Worm (Caenorhabditis elegans) whole organism, young adult: ENCODE results near the gene R06B10.7.

Experiments
- C17E4.6 ChIP-seq: fragments of 200-800 bp; sonication (Bioruptor generic); IDR thresholded peaks from 2 replicates; pipeline ENCODE4 v1.3.6; 2022; ENCODE audit warnings: missing genetic modification reagents, missing genetic modification characterization, missing compliant biosample characterization
- F33H1.4 ChIP-seq: fragments of 200-800 bp; sonication (Bioruptor generic); IDR thresholded peaks from 2 replicates; pipeline ENCODE4 v1.3.6; 2022; ENCODE audit warnings: missing genetic modification reagents, missing genetic modification characterization, missing compliant biosample characterization
- F55B11.4 ChIP-seq: sonication (generic microtip); optimal IDR thresholded peaks from 2 replicates; lab custom pipeline; 2016; ENCODE audit warnings: missing compliant biosample characterization, missing genetic modification characterization, borderline replicate concordance; ENCODE audit not compliant: insufficient read depth
- K11D2.4 ChIP-seq: fragments of 200-800 bp; sonication (Bioruptor generic); IDR thresholded peaks from 2 replicates; pipeline ENCODE4 v1.3.6; 2022; ENCODE audit warnings: missing genetic modification reagents, missing genetic modification characterization, missing compliant biosample characterization
- K12H6.12 ChIP-seq: fragments of 200-800 bp; sonication (Bioruptor generic); optimal IDR thresholded peaks from 2 replicates; lab custom pipeline; 2018; ENCODE audit warnings: mild to moderate bottlenecking, missing genetic modification characterization, missing compliant biosample characterization
- T07F8.4 ChIP-seq: sonication (generic microtip); optimal IDR thresholded peaks from 2 replicates; lab custom pipeline; 2016; ENCODE audit warnings: mild to moderate bottlenecking, missing genetic modification characterization, moderate library complexity, missing compliant biosample characterization
- Y53F4B.3 ChIP-seq: fragments of 200-800 bp; sonication (Bioruptor generic); IDR thresholded peaks from 2 replicates; pipeline ENCODE4 v1.3.6; 2022; ENCODE audit warnings: missing genetic modification reagents, missing genetic modification characterization, missing compliant biosample characterization
- ZK185.1 ChIP-seq: sonication (generic microtip); optimal IDR thresholded peaks from 2 replicates; lab custom pipeline; 2016; ENCODE audit warnings: mild to moderate bottlenecking, missing genetic modification characterization, missing compliant biosample characterization; ENCODE audit not compliant: poor library complexity, severe bottlenecking
- akir-1 ChIP-seq: fragments of 200-800 bp; sonication (Bioruptor generic); optimal IDR thresholded peaks from 2 replicates; lab custom pipeline; 2018; ENCODE audit warnings: mild to moderate bottlenecking, missing genetic modification characterization, moderate library complexity, missing compliant biosample characterization
- bed-1 ChIP-seq: fragments of 200-800 bp; sonication (Bioruptor generic); IDR thresholded peaks from 2 replicates; pipeline ENCODE4 v1.3.6; 2022; ENCODE audit warnings: missing genetic modification reagents, missing genetic modification characterization, missing compliant biosample characterization
- ccch-3 ChIP-seq: fragments of 200-800 bp; sonication (Bioruptor generic); optimal IDR thresholded peaks from 2 replicates; lab custom pipeline; 2018; ENCODE audit warnings: mild to moderate bottlenecking, missing genetic modification characterization, missing compliant biosample characterization
- cebp-1 ChIP-seq, 2 experiments: fragments of 200-800 bp in 1 of 2; sonication (Bioruptor generic) in 1 of 2; sonication (generic microtip) in 1 of 2; IDR thresholded peaks in 1 of 2; optimal IDR thresholded peaks in 1 of 2; 2 replicates each; pipeline versions ENCODE4 v1.3.6 to Lab custom; 2017 to 2022; ENCODE audit warnings: missing compliant biosample characterization in 2 of 2, missing genetic modification characterization in 2 of 2, mild to moderate bottlenecking in 1 of 2, missing genetic modification reagents in 1 of 2, moderate library complexity in 1 of 2
- ceh-100 ChIP-seq: fragments of 200-800 bp; sonication (Bioruptor generic); IDR thresholded peaks from 2 replicates; pipeline ENCODE4 v1.3.6; 2022; ENCODE audit warnings: missing genetic modification reagents, missing genetic modification characterization, missing compliant biosample characterization
- gei-17 ChIP-seq: fragments of 200-800 bp; sonication (Bioruptor generic); optimal IDR thresholded peaks from 2 replicates; lab custom pipeline; 2018; ENCODE audit warnings: mild to moderate bottlenecking, missing genetic modification characterization, missing compliant biosample characterization
- hmg-1.2 ChIP-seq: fragments of 200-800 bp; sonication (Bioruptor generic); IDR thresholded peaks from 2 replicates; pipeline ENCODE4 v1.3.6; 2022; ENCODE audit warnings: missing genetic modification reagents, missing genetic modification characterization, missing compliant biosample characterization
- let-526 ChIP-seq: fragments of 200-800 bp; sonication (Bioruptor generic); IDR thresholded peaks from 2 replicates; pipeline ENCODE4 v1.3.6; 2022; ENCODE audit warnings: missing genetic modification reagents, missing genetic modification characterization, missing compliant biosample characterization
- lsy-27 ChIP-seq: sonication (generic microtip); optimal IDR thresholded peaks from 2 replicates; lab custom pipeline; 2017; ENCODE audit warnings: missing genetic modification characterization, mild to moderate bottlenecking, missing compliant biosample characterization, antibody characterized with exemption, missing genotype, borderline replicate concordance; ENCODE audit not compliant: insufficient read depth
- madf-3 ChIP-seq: fragments of 200-800 bp; sonication (Bioruptor generic); IDR thresholded peaks from 2 replicates; pipeline ENCODE4 v1.3.6; 2022; ENCODE audit warnings: missing genetic modification reagents, missing genetic modification characterization, missing compliant biosample characterization
- mel-28 ChIP-seq: sonication (generic microtip); optimal IDR thresholded peaks from 2 replicates; lab custom pipeline; 2016; ENCODE audit warnings: borderline replicate concordance, mild to moderate bottlenecking, missing genetic modification characterization, missing compliant biosample characterization
- mes-4 ChIP-seq: sonication (generic microtip); optimal IDR thresholded peaks from 2 replicates; lab custom pipeline; 2016; ENCODE audit warnings: missing genotype, missing genetic modification characterization, missing compliant biosample characterization
- mxl-1 ChIP-seq: sonication (generic microtip); optimal IDR thresholded peaks from 2 replicates; lab custom pipeline; 2016; ENCODE audit warnings: missing genetic modification characterization, missing compliant biosample characterization
- nhr-120 ChIP-seq: fragments of 200-800 bp; sonication (Bioruptor generic); IDR thresholded peaks from 2 replicates; pipeline ENCODE4 v1.3.6; 2022; ENCODE audit warnings: missing genetic modification characterization, missing compliant biosample characterization
- nhr-80 ChIP-seq: sonication (generic microtip); optimal IDR thresholded peaks from 2 replicates; lab custom pipeline; 2016; ENCODE audit warnings: missing genetic modification characterization, missing compliant biosample characterization
- rcor-1 ChIP-seq: fragments of 200-800 bp; sonication (Bioruptor generic); IDR thresholded peaks from 2 replicates; pipeline ENCODE4 v1.3.6; 2022; ENCODE audit warnings: missing genetic modification reagents, missing genetic modification characterization, missing compliant biosample characterization
- repo-1 ChIP-seq: sonication (generic microtip); optimal IDR thresholded peaks from 2 replicates; lab custom pipeline; 2017; ENCODE audit warnings: mild to moderate bottlenecking, missing genetic modification characterization, missing compliant biosample characterization
- sdz-38 ChIP-seq: sonication (generic microtip); optimal IDR thresholded peaks from 2 replicates; lab custom pipeline; 2016; ENCODE audit warnings: missing genotype, missing genetic modification characterization, missing compliant biosample characterization
- sea-2 ChIP-seq: fragments of 200-800 bp; sonication (Bioruptor generic); IDR thresholded peaks from 2 replicates; pipeline ENCODE4 v1.3.6; 2022; ENCODE audit warnings: missing genetic modification characterization, missing compliant biosample characterization
- somi-1 ChIP-seq: fragments of 200-800 bp; sonication (Bioruptor generic); optimal IDR thresholded peaks from 2 replicates; lab custom pipeline; 2018; ENCODE audit warnings: mild to moderate bottlenecking, missing genetic modification characterization, missing compliant biosample characterization
- tlf-1 ChIP-seq: fragments of 200-800 bp; sonication (Bioruptor generic); optimal IDR thresholded peaks from 2 replicates; lab custom pipeline; 2018; ENCODE audit warnings: mild to moderate bottlenecking, missing genetic modification characterization, missing compliant biosample characterization
- zim-3 ChIP-seq: sonication (generic microtip); optimal IDR thresholded peaks from 2 replicates; lab custom pipeline; 2017; ENCODE audit warnings: mild to moderate bottlenecking, missing genetic modification characterization, moderate library complexity, missing compliant biosample characterization
- ztf-28 ChIP-seq: fragments of 200-800 bp; sonication (Bioruptor generic); IDR thresholded peaks from 2 replicates; pipeline ENCODE4 v1.3.6; 2022; ENCODE audit warnings: missing genetic modification reagents, missing genetic modification characterization, missing compliant biosample characterization
- ztf-3 ChIP-seq: fragments of 200-800 bp; sonication (Bioruptor generic); optimal IDR thresholded peaks from 2 replicates; lab custom pipeline; 2018; ENCODE audit warnings: mild to moderate bottlenecking, missing genetic modification characterization, missing compliant biosample characterization

Gene R06B10.7

ce11 chrIII:964637-965036 is 36.6 kb downstream of the R06B10.7 start:
- TF ChIP-seq lsy-27 (tag; lab: Kevin White, UChicago) (no peak), ccch-3 (GFP tag; lab: Kevin White, UChicago) (no peak), zim-3 (no peak), ztf-3 (no peak), Y53F4B.3 (GFP tag; lab: Robert Waterston, UW) (no peak), ceh-100 (GFP tag; lab: Robert Waterston, UW) (no peak), ztf-28 (GFP tag; lab: Robert Waterston, UW) (no peak), madf-3 (GFP tag; lab: Robert Waterston, UW) (no peak), T07F8.4 (no peak), repo-1 (tag; lab: Kevin White, UChicago) (no peak), ZK185.1 (tag; lab: Kevin White, UChicago) (no peak), sea-2 (GFP tag; lab: Robert Waterston, UW) (no peak), let-526 (GFP tag; lab: Robert Waterston, UW) (no peak), F55B11.4 (tag; lab: Kevin White, UChicago) (no peak), sdz-38 (tag; lab: Kevin White, UChicago) (no peak), somi-1 (GFP tag; lab: Kevin White, UChicago) (no peak)
- TF ChIP-seq, all 124 proteins: peak for 0

ce11 chrIII:961948-962347 is 39.2 kb downstream of the R06B10.7 start, which contains the start of gene fbxa-51:
TSS of gene fbxa-51 (plus strand) at chrIII:962269.
- TF ChIP-seq mxl-1 (tag; lab: Kevin White, UChicago) (no peak), hmg-1.2 (peak; percentile 40; the same call in 1 of the 2 replicates), C17E4.6 (GFP tag; lab: Robert Waterston, UW) (no peak), nhr-80 (tag; lab: Kevin White, UChicago) (peak; percentile 66)
- TF ChIP-seq, all 124 proteins: peak for 2

DNA sequence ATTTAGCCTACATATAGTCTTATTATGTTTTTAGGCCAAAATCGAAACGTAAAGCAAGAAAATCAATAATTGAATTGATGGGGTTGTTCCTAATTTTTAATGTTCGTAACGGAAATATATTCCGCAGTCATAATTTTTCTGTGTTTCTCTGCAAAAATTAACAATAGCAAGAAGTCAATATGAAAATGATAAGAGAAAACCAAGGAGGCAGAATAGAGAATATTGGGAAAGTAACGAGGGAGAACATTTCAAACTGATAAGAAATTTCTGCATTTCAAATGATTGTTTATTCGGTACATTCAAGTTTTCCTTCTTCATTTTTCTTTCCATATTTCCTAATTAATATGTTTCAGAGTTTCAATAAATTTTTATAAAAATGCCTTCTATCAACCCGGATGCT is 45.2 kb downstream of the R06B10.7 start, which contains the start of gene fbxa-54:
TSS of gene fbxa-54 (plus strand) at position 354 of the 400 bp plus-strand sequence.
- TF ChIP-seq tlf-1 (GFP tag; lab: Kevin White, UChicago) (no peak), nhr-80 (tag; lab: Kevin White, UChicago) (peak; percentile 79), rcor-1 (GFP tag; lab: Robert Waterston, UW) (no peak)

ce11 chrIII:954553-954952 is 46.6 kb downstream of the R06B10.7 start, which contains the start of the genes T12B5.15 and T12B5.14:
TSS of gene T12B5.15 (minus strand) at chrIII:954653.
TSS of gene T12B5.14 (plus strand) at chrIII:954873.
- TF ChIP-seq K11D2.4 (GFP tag; lab: Robert Waterston, UW) (no peak), Y53F4B.3 (GFP tag; lab: Robert Waterston, UW) (no peak), nhr-120 (no peak), F33H1.4 (GFP tag; lab: Robert Waterston, UW) (no peak), bed-1 (GFP tag; lab: Robert Waterston, UW) (no peak), mel-28 (tag; lab: Kevin White, UChicago) (no peak), mes-4 (no peak), cebp-1 (GFP tag; IDR thresholded peaks at IDR 0.05; lab: Robert Waterston, UW) (no peak), cebp-1 (tag; optimal IDR thresholded peaks at IDR 0.05; lab: Kevin White, UChicago) (no peak), sdz-38 (tag; lab: Kevin White, UChicago) (no peak), akir-1 (no peak), K12H6.12 (tag; lab: Kevin White, UChicago) (no peak)

DNA sequence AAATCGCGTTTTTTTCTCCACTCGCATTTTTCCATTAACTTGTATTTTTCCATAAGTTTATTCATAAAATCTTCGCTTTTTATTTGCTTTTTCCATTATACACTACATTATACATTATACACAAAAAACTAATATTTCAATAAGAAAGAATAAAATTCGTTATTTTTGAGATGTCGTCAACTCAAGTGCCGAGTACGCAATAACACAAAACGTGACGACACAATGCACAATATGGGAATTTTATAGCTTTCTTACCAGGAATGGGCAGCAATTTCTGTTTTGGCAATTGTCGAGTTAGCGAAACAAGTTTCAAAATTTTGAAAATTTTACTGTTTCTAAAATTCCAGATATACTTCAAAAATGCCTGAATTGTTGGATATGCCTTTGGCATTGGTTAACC is 49.0 kb downstream of the R06B10.7 start, which contains the start of gene fbxa-10:
TSS of gene fbxa-10 (plus strand) at position 207 of the 400 bp plus-strand sequence.
- TF ChIP-seq gei-17 (GFP tag; lab: Kevin White, UChicago) = no peak
